Worm (Caenorhabditis elegans) whole organism, young adult: ENCODE measurements around the gene acc-3.

Experiments used
- Y53F4B.3 ChIP-seq: fragments of 200-800 bp; sonication (Bioruptor generic); IDR thresholded peaks from 2 replicates; pipeline ENCODE4 v1.3.6; 2022; ENCODE audit warnings: missing genetic modification reagents, missing genetic modification characterization, missing compliant biosample characterization
- bed-1 ChIP-seq: fragments of 200-800 bp; sonication (Bioruptor generic); IDR thresholded peaks from 2 replicates; pipeline ENCODE4 v1.3.6; 2022; ENCODE audit warnings: missing genetic modification reagents, missing genetic modification characterization, missing compliant biosample characterization
- ceh-91 ChIP-seq: fragments of 200-800 bp; sonication (Bioruptor generic); IDR thresholded peaks from 2 replicates; pipeline ENCODE4 v1.3.6; 2022; ENCODE audit warnings: missing genetic modification reagents, missing genetic modification characterization, missing compliant biosample characterization
- nfya-1 ChIP-seq: sonication (generic microtip); optimal IDR thresholded peaks from 2 replicates; lab custom pipeline; 2017; ENCODE audit warnings: antibody characterized with exemption, missing compliant biosample characterization, missing genetic modification characterization, borderline replicate concordance; ENCODE audit not compliant: insufficient read depth
- nhr-80 ChIP-seq: sonication (generic microtip); optimal IDR thresholded peaks from 2 replicates; lab custom pipeline; 2016; ENCODE audit warnings: missing genetic modification characterization, missing compliant biosample characterization
- snpc-1.1 ChIP-seq: sonication (generic microtip); optimal IDR thresholded peaks from 2 replicates; lab custom pipeline; 2017; ENCODE audit warnings: missing genetic modification characterization, mild to moderate bottlenecking, missing compliant biosample characterization, antibody characterized with exemption, moderate library complexity, missing genotype, missing genetic modification reagents; ENCODE audit not compliant: insufficient read depth
- ztf-6 ChIP-seq: fragments of 200-800 bp; sonication (Bioruptor generic); IDR thresholded peaks from 2 replicates; pipeline ENCODE4 v1.3.6; 2022; ENCODE audit warnings: missing genetic modification reagents, missing genetic modification characterization, missing compliant biosample characterization

The acc-3 gene

ce11 chrX:4673165-4673756 lies 54.0 kb downstream of the acc-3 start, which contains the start of gene tmem-135:
Gene tmem-135, plus strand, starts transcription at chrX:4673706.
- TF ChIP-seq nfya-1 (no peak), bed-1 (GFP tag; lab: Robert Waterston, UW) (no peak), nhr-80 (peak; percentile 6), ztf-6 (GFP tag; lab: Robert Waterston, UW) (no peak), ceh-91 (no peak), Y53F4B.3 (GFP tag; lab: Robert Waterston, UW) (no peak), snpc-1.1 (tag; lab: Kevin White, UChicago) (no peak)
